Fruit fly (Drosophila melanogaster) whole organism, embryonic: Measurements from ENCODE around the gene ND-13A.

ENCODE experiments used
- Abd-B ChIP-seq: fragments of 200-800 bp; sonication (Bioruptor generic); optimal IDR thresholded peaks from 2 replicates; lab custom pipeline; 2018; ENCODE audit warnings: missing biosample characterization, mild to moderate bottlenecking, missing genetic modification characterization, moderate library complexity
- BtbVII ChIP-seq: fragments of 200-800 bp; sonication (Bioruptor generic); optimal IDR thresholded peaks from 3 replicates; lab custom pipeline; 2017; ENCODE audit warnings: missing biosample characterization, mild to moderate bottlenecking, missing genetic modification characterization
- CG10979 ChIP-seq: fragments of 200-800 bp; sonication (Bioruptor generic); optimal IDR thresholded peaks from 2 replicates; lab custom pipeline; 2018; ENCODE audit warnings: missing biosample characterization, mild to moderate bottlenecking, missing genetic modification characterization, moderate library complexity
- CG12104 ChIP-seq: fragments of 200-800 bp; sonication (Bioruptor generic); optimal IDR thresholded peaks from 3 replicates; lab custom pipeline; 2016; ENCODE audit warnings: missing biosample characterization, missing genetic modification characterization
- CG13894 ChIP-seq: fragments of 200-800 bp; sonication (Bioruptor generic); optimal IDR thresholded peaks from 3 replicates; lab custom pipeline; 2018; ENCODE audit warnings: missing biosample characterization, mild to moderate bottlenecking, missing genetic modification characterization, moderate library complexity
- CG14014 ChIP-seq: fragments of 200-800 bp; sonication (Bioruptor generic); IDR thresholded peaks from 2 replicates; pipeline ENCODE4 v1.3.6; 2022; ENCODE audit warnings: missing biosample characterization, missing genetic modification characterization
- CG14860 ChIP-seq: fragments of 200-800 bp; sonication (Bioruptor generic); IDR thresholded peaks from 3 replicates; pipeline ENCODE4 v1.3.6; 2022; ENCODE audit warnings: missing biosample characterization, missing genetic modification characterization; ENCODE audit not compliant: partially characterized antibody
- CG15073 ChIP-seq: fragments of 200-800 bp; sonication (Bioruptor generic); optimal IDR thresholded peaks from 2 replicates; lab custom pipeline; 2016; ENCODE audit warnings: missing biosample characterization, missing genetic modification characterization
- CG1529 ChIP-seq: fragments of 200-800 bp; sonication (Bioruptor generic); optimal IDR thresholded peaks from 3 replicates; lab custom pipeline; 2018; ENCODE audit warnings: missing biosample characterization, missing genetic modification characterization
- CG15479 ChIP-seq: fragments of 200-800 bp; sonication (Bioruptor generic); optimal IDR thresholded peaks from 3 replicates; lab custom pipeline; 2019; ENCODE audit warnings: missing biosample characterization, mild to moderate bottlenecking, missing genetic modification characterization, moderate library complexity
- CG15601 ChIP-seq: fragments of 200-800 bp; sonication (Bioruptor generic); optimal IDR thresholded peaks from 3 replicates; lab custom pipeline; 2019; ENCODE audit warnings: missing biosample characterization, mild to moderate bottlenecking, missing genetic modification characterization, moderate library complexity
- CG1602 ChIP-seq: fragments of 200-800 bp; sonication (Bioruptor generic); optimal IDR thresholded peaks from 3 replicates; lab custom pipeline; 2016; ENCODE audit warnings: missing biosample characterization, missing genetic modification characterization
- CG16813 ChIP-seq: fragments of 200-800 bp; sonication (Bioruptor generic); IDR thresholded peaks from 3 replicates; pipeline ENCODE4 v1.3.6; 2022; ENCODE audit warnings: missing biosample characterization, missing genetic modification characterization; ENCODE audit not compliant: partially characterized antibody
- CG17361 ChIP-seq: fragments of 200-800 bp; sonication (Bioruptor generic); IDR thresholded peaks from 3 replicates; pipeline ENCODE4 v1.3.6; 2022; ENCODE audit warnings: missing biosample characterization, missing genetic modification characterization
- CG43689 ChIP-seq: fragments of 200-800 bp; sonication (Bioruptor generic); IDR thresholded peaks from 2 replicates; pipeline ENCODE4 v1.3.6; 2022; ENCODE audit warnings: missing biosample characterization, missing genetic modification characterization
- CG4404 ChIP-seq: fragments of 200-800 bp; sonication (Bioruptor generic); IDR thresholded peaks from 2 replicates; pipeline ENCODE4 v1.3.6; 2022; ENCODE audit warnings: missing biosample characterization, missing genetic modification characterization
- CG4854 ChIP-seq: fragments of 200-800 bp; sonication (Bioruptor generic); optimal IDR thresholded peaks from 2 replicates; lab custom pipeline; 2016; ENCODE audit warnings: missing biosample characterization, missing genetic modification characterization, inconsistent platforms
- CG9609 ChIP-seq: fragments of 200-800 bp; sonication (Bioruptor generic); optimal IDR thresholded peaks from 3 replicates; lab custom pipeline; 2016; ENCODE audit warnings: missing biosample characterization, missing genetic modification characterization
- Camta ChIP-seq: fragments of 200-800 bp; sonication (Bioruptor generic); optimal IDR thresholded peaks from 2 replicates; lab custom pipeline; 2016; ENCODE audit warnings: missing biosample characterization, missing genetic modification characterization
- CkIIα-i1 ChIP-seq: fragments of 200-800 bp; sonication (Bioruptor generic); IDR thresholded peaks from 2 replicates; pipeline ENCODE4 v1.3.6; 2022; ENCODE audit warnings: missing biosample characterization, missing genetic modification characterization
- Dek ChIP-seq: fragments of 200-800 bp; sonication (Bioruptor generic); optimal IDR thresholded peaks from 3 replicates; lab custom pipeline; 2019; ENCODE audit warnings: missing biosample characterization, mild to moderate bottlenecking, missing genetic modification characterization, moderate library complexity
- Dip3 ChIP-seq: fragments of 200-800 bp; sonication (Bioruptor generic); optimal IDR thresholded peaks from 3 replicates; lab custom pipeline; 2016; ENCODE audit warnings: missing biosample characterization, missing genetic modification characterization
- Drgx ChIP-seq: fragments of 200-800 bp; sonication (Bioruptor generic); IDR thresholded peaks from 2 replicates; pipeline ENCODE4 v1.3.6; 2022; ENCODE audit warnings: missing biosample characterization, missing genetic modification characterization
- H2.0 ChIP-seq: fragments of 200-800 bp; sonication (Bioruptor generic); IDR thresholded peaks from 2 replicates; pipeline ENCODE4 v1.3.6; 2022; ENCODE audit warnings: missing biosample characterization, missing genetic modification characterization
- HmgZ ChIP-seq: fragments of 200-800 bp; sonication (Bioruptor generic); optimal IDR thresholded peaks from 2 replicates; lab custom pipeline; 2018; ENCODE audit warnings: missing biosample characterization, mild to moderate bottlenecking, missing genetic modification characterization
- Mrtf ChIP-seq: fragments of 200-800 bp; sonication (Bioruptor generic); IDR thresholded peaks from 3 replicates; pipeline ENCODE4 v1.3.6; 2022; ENCODE audit warnings: missing biosample characterization, missing genetic modification characterization
- NK7.1 ChIP-seq: fragments of 200-800 bp; sonication (Bioruptor generic); optimal IDR thresholded peaks from 3 replicates; lab custom pipeline; 2016; ENCODE audit warnings: missing biosample characterization, missing genetic modification characterization
- Neu2 ChIP-seq: fragments of 200-800 bp; sonication (Bioruptor generic); optimal IDR thresholded peaks from 3 replicates; lab custom pipeline; 2016; ENCODE audit warnings: missing biosample characterization, missing genetic modification characterization, borderline replicate concordance
- Sox102F ChIP-seq: fragments of 200-800 bp; sonication (Bioruptor generic); optimal IDR thresholded peaks from 2 replicates; lab custom pipeline; 2018; ENCODE audit warnings: missing biosample characterization, mild to moderate bottlenecking, missing genetic modification characterization, moderate library complexity
- Xbp1 ChIP-seq: fragments of 200-800 bp; sonication (Bioruptor generic); optimal IDR thresholded peaks from 3 replicates; lab custom pipeline; 2016; ENCODE audit warnings: missing biosample characterization, mild to moderate bottlenecking, missing genetic modification characterization
- abd-A ChIP-seq: fragments of 200-800 bp; sonication (Bioruptor generic); optimal IDR thresholded peaks from 3 replicates; lab custom pipeline; 2019; ENCODE audit warnings: missing biosample characterization, mild to moderate bottlenecking, missing genetic modification characterization, moderate library complexity
- ara ChIP-seq: fragments of 200-800 bp; sonication (Bioruptor generic); IDR thresholded peaks from 2 replicates; pipeline ENCODE4 v1.3.6; 2022; ENCODE audit warnings: missing biosample characterization, missing genetic modification characterization
- bsh ChIP-seq, 2 experiments: fragments of 200-800 bp; sonication (Bioruptor generic); optimal IDR thresholded peaks; 2 replicates each; lab custom pipeline; 2017 to 2018; ENCODE audit warnings: mild to moderate bottlenecking in 2 of 2, missing biosample characterization in 2 of 2, missing genetic modification characterization in 2 of 2, moderate library complexity in 1 of 2
- eve ChIP-seq, 2 experiments: fragments of >200 bp; optimal IDR thresholded peaks; 2 replicates each; lab custom pipeline; 2017; ENCODE audit warnings: missing biosample characterization in 2 of 2, missing genetic modification characterization in 2 of 2
- fd96Cb ChIP-seq: fragments of 200-800 bp; sonication (Bioruptor generic); optimal IDR thresholded peaks from 2 replicates; lab custom pipeline; 2018; ENCODE audit warnings: missing biosample characterization, mild to moderate bottlenecking, missing genetic modification characterization, moderate library complexity
- gfzf ChIP-seq: fragments of 200-800 bp; sonication (Bioruptor generic); optimal IDR thresholded peaks from 2 replicates; lab custom pipeline; 2016; ENCODE audit warnings: missing biosample characterization, mild to moderate bottlenecking, missing genetic modification characterization, moderate library complexity
- gro ChIP-seq: fragments of 200-800 bp; sonication (Bioruptor generic); optimal IDR thresholded peaks from 2 replicates; lab custom pipeline; 2016; ENCODE audit warnings: missing biosample characterization, missing genetic modification characterization
- inv ChIP-seq: fragments of 200-800 bp; sonication (Bioruptor generic); IDR thresholded peaks from 2 replicates; pipeline ENCODE4 v1.3.6; 2022; ENCODE audit warnings: missing biosample characterization, missing genetic modification characterization; ENCODE audit not compliant: partially characterized antibody
- kah ChIP-seq: fragments of 200-800 bp; sonication (Bioruptor generic); optimal IDR thresholded peaks from 2 replicates; lab custom pipeline; 2018; ENCODE audit warnings: missing biosample characterization, mild to moderate bottlenecking, missing genetic modification characterization
- maf-S ChIP-seq: fragments of 200-800 bp; sonication (Bioruptor generic); optimal IDR thresholded peaks from 2 replicates; lab custom pipeline; 2016; ENCODE audit warnings: missing biosample characterization, missing genetic modification characterization
- mld ChIP-seq: fragments of 200-800 bp; sonication (Bioruptor generic); IDR thresholded peaks from 3 replicates; pipeline ENCODE4 v1.3.6; 2022; ENCODE audit warnings: missing biosample characterization, missing genetic modification characterization; ENCODE audit not compliant: partially characterized antibody
- nerfin-1 ChIP-seq: fragments of 200-800 bp; sonication (Bioruptor generic); optimal IDR thresholded peaks from 3 replicates; lab custom pipeline; 2019; ENCODE audit warnings: missing biosample characterization, mild to moderate bottlenecking, missing genetic modification characterization, moderate library complexity
- odd ChIP-seq: fragments of 200-800 bp; sonication (Bioruptor generic); optimal IDR thresholded peaks from 2 replicates; lab custom pipeline; 2017; ENCODE audit warnings: missing biosample characterization, mild to moderate bottlenecking, missing genetic modification characterization
- p53 ChIP-seq: fragments of 200-800 bp; sonication (Bioruptor generic); optimal IDR thresholded peaks from 2 replicates; lab custom pipeline; 2016; ENCODE audit warnings: missing biosample characterization, missing genetic modification characterization
- ranshi ChIP-seq: fragments of 200-800 bp; sonication (Bioruptor generic); IDR thresholded peaks from 2 replicates; pipeline ENCODE4 v1.3.6; 2022; ENCODE audit warnings: missing biosample characterization, missing genetic modification characterization
- tgo ChIP-seq: fragments of 200-800 bp; sonication (Bioruptor generic); IDR thresholded peaks from 3 replicates; pipeline ENCODE4 v1.3.6; 2022; ENCODE audit warnings: missing biosample characterization, missing genetic modification characterization
- tin ChIP-seq: fragments of 200-800 bp; sonication (Bioruptor generic); optimal IDR thresholded peaks from 3 replicates; lab custom pipeline; 2016; ENCODE audit warnings: missing biosample characterization, missing genetic modification characterization
- tio ChIP-seq: fragments of 200-800 bp; sonication (Bioruptor generic); optimal IDR thresholded peaks from 2 replicates; lab custom pipeline; 2017; ENCODE audit warnings: missing biosample characterization, missing genetic modification characterization, inconsistent platforms
- tll ChIP-seq, 2 experiments: fragments of 200-800 bp in 1 of 2; fragments of >200 bp in 1 of 2; sonication (Bioruptor generic) in 1 of 2; optimal IDR thresholded peaks; 2 replicates each; lab custom pipeline; 2017 to 2019; ENCODE audit warnings: missing biosample characterization in 2 of 2, missing genetic modification characterization in 2 of 2, mild to moderate bottlenecking in 1 of 2, moderate library complexity in 1 of 2
- vnd ChIP-seq: fragments of 200-800 bp; sonication (Bioruptor generic); IDR thresholded peaks from 3 replicates; pipeline ENCODE4 v1.3.6; 2022; ENCODE audit warnings: missing biosample characterization, missing genetic modification characterization; ENCODE audit not compliant: partially characterized antibody
- z ChIP-seq: fragments of 200-800 bp; sonication (Bioruptor generic); IDR thresholded peaks from 3 replicates; pipeline ENCODE4 v1.3.6; 2022; ENCODE audit warnings: missing biosample characterization, missing genetic modification characterization

The ND-13A gene

DNA sequence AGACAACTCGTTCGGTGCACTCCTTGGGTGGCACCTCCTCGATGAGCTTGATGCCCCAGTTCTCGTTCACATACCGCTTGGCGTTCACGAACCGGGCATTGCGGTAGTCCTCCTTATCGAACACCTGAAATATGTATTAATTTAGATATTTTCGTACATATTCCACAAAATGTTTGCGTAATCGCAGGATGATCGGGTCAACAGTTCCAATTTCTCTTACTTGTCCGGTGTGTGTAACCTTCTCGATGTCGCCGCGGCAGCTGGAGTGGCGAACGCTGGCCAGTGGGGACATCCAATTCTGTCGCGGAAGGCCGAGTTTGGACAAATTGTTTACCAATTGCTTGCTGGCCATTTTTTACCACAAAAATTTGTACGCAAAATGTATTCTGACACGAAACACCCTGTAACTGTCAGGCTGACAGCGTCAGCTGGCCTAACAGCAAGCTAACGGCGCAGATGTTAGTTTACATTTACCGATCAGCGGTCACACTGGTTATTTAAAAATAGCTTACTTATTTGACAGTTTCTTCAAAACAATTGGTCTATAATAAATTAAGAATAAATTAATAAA, at the start of gene ND-13A (continued):
- TF ChIP-seq eve (GFP tag; optimal IDR thresholded peaks at IDR 0.05; lab: Kevin White, UChicago) (no peak), tin (no peak), odd (GFP tag; lab: Kevin White, UChicago) (no peak), Drgx (GFP tag; lab: Robert Waterston, UW) (no peak), CG13894 (tag; lab: Kevin White, UChicago) (no peak), NK7.1 (GFP tag; lab: Kevin White, UChicago) (no peak), CG10979 (tag; lab: Kevin White, UChicago) (no peak), Camta (GFP tag; lab: Kevin White, UChicago) (no peak), nerfin-1 (tag; lab: Kevin White, UChicago) (no peak), abd-A (tag; lab: Kevin White, UChicago) (no peak), HmgZ (tag; lab: Kevin White, UChicago) (no peak), Sox102F (GFP tag; lab: Kevin White, UChicago) (no peak), CG12104 (GFP tag; lab: Kevin White, UChicago) (no peak), inv (GFP tag; lab: Robert Waterston, UW) (no peak), Dek (tag; lab: Kevin White, UChicago) (no peak), CG1602 (GFP tag; lab: Kevin White, UChicago) (no peak), gfzf (GFP tag; lab: Kevin White, UChicago) (peak; percentile 25), tgo (GFP tag; lab: Robert Waterston, UW) (no peak), maf-S (no peak), BtbVII (GFP tag; lab: Kevin White, UChicago) (no peak), CG17361 (GFP tag; lab: Robert Waterston, UW) (no peak; the same call in 2 of the 3 replicates), mld (GFP tag; lab: Robert Waterston, UW) (no peak), CG14014 (GFP tag; lab: Robert Waterston, UW) (no peak), CG9609 (GFP tag; lab: Kevin White, UChicago) (no peak), Xbp1 (GFP tag; lab: Kevin White, UChicago) (no peak), kah (no peak), gro (GFP tag; lab: Kevin White, UChicago) (no peak), tll (GFP tag; optimal IDR thresholded peaks at IDR 0.05; lab: Kevin White, UChicago) (no peak), CG14860 (GFP tag; lab: Robert Waterston, UW) (no peak), CG43689 (GFP tag; lab: Robert Waterston, UW) (no peak), CG15479 (peak; percentile 12), CG15073 (GFP tag; lab: Kevin White, UChicago) (no peak), ara (GFP tag; lab: Robert Waterston, UW) (no peak), bsh (GFP tag; optimal IDR thresholded peaks at IDR 0.05; lab: Kevin White, UChicago) (no peak), Neu2 (GFP tag; lab: Kevin White, UChicago) (no peak), p53 (GFP tag; lab: Kevin White, UChicago) (no peak), Abd-B (no peak), CG16813 (no peak), CG4404 (GFP tag; lab: Robert Waterston, UW) (no peak), H2.0 (no peak), CG15601 (tag; lab: Kevin White, UChicago) (peak; percentile 9), vnd (GFP tag; lab: Robert Waterston, UW) (no peak), z (GFP tag; lab: Robert Waterston, UW) (no peak), CG1529 (GFP tag; lab: Kevin White, UChicago) (no peak), CG4854 (no peak), Dip3 (GFP tag; lab: Kevin White, UChicago) (no peak), Mrtf (GFP tag; lab: Robert Waterston, UW) (no peak), ranshi (no peak), CkIIα-i1 (no peak), tio (GFP tag; lab: Kevin White, UChicago) (no peak), fd96Cb (tag; lab: Kevin White, UChicago) (no peak)
